Worm (Caenorhabditis elegans) whole organism, mixed stage, embryonic: ENCODE results near the gene vps-39.

Experiments
- mab-5 ChIP-seq: fragments of 150-350 bp; optimal IDR thresholded peaks from 2 replicates; lab custom pipeline; 2014; ENCODE audit warnings: missing biosample characterization, missing genetic modification characterization
- snpc-4 ChIP-seq: fragments of 150-350 bp; optimal IDR thresholded peaks from 2 replicates; lab custom pipeline; 2014; ENCODE audit warnings: missing biosample characterization, missing genetic modification characterization

ce11 chrV:14074160-14074559 lies 36.0 kb upstream of the vps-39 start, which contains the start of gene D1086.11:
- TF ChIP-seq snpc-4 (tag; lab: Kevin White, UChicago) (no peak), mab-5 (tag; lab: Kevin White, UChicago) (no peak)
